Worm (Caenorhabditis elegans) whole organism, L4 larva: ENCODE measurements around the gene sdc-2.

Experiments
- T26A8.4 ChIP-seq: fragments of 200-800 bp; sonication (Bioruptor generic); IDR thresholded peaks from 2 replicates; pipeline ENCODE4 v1.3.6; 2022; ENCODE audit warnings: missing genetic modification characterization, missing compliant biosample characterization
- Y105C5A.15 ChIP-seq: fragments of 200-800 bp; sonication (Bioruptor generic); IDR thresholded peaks from 2 replicates; pipeline ENCODE4 v1.3.6; 2022; ENCODE audit warnings: missing genetic modification characterization, missing compliant biosample characterization
- Y48G9A.11 ChIP-seq: fragments of 200-800 bp; sonication (Bioruptor generic); IDR thresholded peaks from 2 replicates; pipeline ENCODE4 v1.3.6; 2022; ENCODE audit warnings: missing genetic modification reagents, missing genetic modification characterization, missing compliant biosample characterization
- ZK546.5 ChIP-seq, 2 experiments: sonication (generic microtip); optimal IDR thresholded peaks; 2 replicates each; lab custom pipeline; 2017; ENCODE audit warnings: missing biosample characterization in 2 of 2, missing genetic modification characterization in 2 of 2
- arid-1 ChIP-seq: fragments of 200-800 bp; sonication (Bioruptor generic); conservative IDR thresholded peaks from 2 replicates; pipeline ENCODE4 v1.3.6; 2022; ENCODE audit warnings: missing genetic modification reagents, missing genetic modification characterization, missing compliant biosample characterization
- ceh-32 ChIP-seq: sonication (generic microtip); optimal IDR thresholded peaks from 2 replicates; lab custom pipeline; 2016; ENCODE audit warnings: mild to moderate bottlenecking, missing genetic modification characterization, missing compliant biosample characterization; ENCODE audit not compliant: poor library complexity
- ceh-82 ChIP-seq: sonication (generic microtip); optimal IDR thresholded peaks from 2 replicates; lab custom pipeline; 2017; ENCODE audit warnings: missing biosample characterization, missing genetic modification characterization
- ces-1 ChIP-seq: fragments of 150-350 bp; sonication (generic microtip); optimal IDR thresholded peaks from 4 replicates; lab custom pipeline; 2014; ENCODE audit warnings: missing biosample characterization, missing genetic modification reagents, missing genetic modification characterization
- ctbp-1 ChIP-seq: fragments of 200-800 bp; sonication (Bioruptor generic); IDR thresholded peaks from 2 replicates; pipeline ENCODE4 v1.3.6; 2022; ENCODE audit warnings: missing genetic modification reagents, missing genetic modification characterization, missing compliant biosample characterization
- daf-16 ChIP-seq, 3 experiments: sonication (generic microtip); optimal IDR thresholded peaks; 2 replicates each; lab custom pipeline; 2016 to 2017; ENCODE audit warnings: missing genetic modification characterization in 3 of 3, missing genetic modification reagents in 3 of 3, mild to moderate bottlenecking in 2 of 3, missing compliant biosample characterization in 2 of 3, missing biosample characterization in 1 of 3, moderate library complexity in 1 of 3
- daf-19 ChIP-seq: fragments of 200-800 bp; sonication (Bioruptor generic); conservative IDR thresholded peaks from 2 replicates; pipeline ENCODE4 v1.3.6; 2022; ENCODE audit warnings: missing genetic modification characterization, missing compliant biosample characterization
- dmd-6 ChIP-seq: fragments of 200-800 bp; sonication (Bioruptor generic); IDR thresholded peaks from 2 replicates; pipeline ENCODE4 v1.3.6; 2022; ENCODE audit warnings: missing genetic modification reagents, missing genetic modification characterization, missing compliant biosample characterization
- dmd-8 ChIP-seq: fragments of 200-800 bp; sonication (Bioruptor generic); IDR thresholded peaks from 2 replicates; pipeline ENCODE4 v1.3.6; 2022; ENCODE audit warnings: missing genetic modification characterization, missing compliant biosample characterization
- dmd-9 ChIP-seq: fragments of 200-800 bp; sonication (Bioruptor generic); IDR thresholded peaks from 2 replicates; pipeline ENCODE4 v1.3.6; 2022; ENCODE audit warnings: missing genetic modification reagents, missing genetic modification characterization, missing compliant biosample characterization
- duxl-1 ChIP-seq: sonication (generic microtip); optimal IDR thresholded peaks from 2 replicates; lab custom pipeline; 2016; ENCODE audit warnings: mild to moderate bottlenecking, missing genetic modification characterization, moderate library complexity, missing compliant biosample characterization; ENCODE audit not compliant: poor library complexity
- egl-27 ChIP-seq: sonication (generic microtip); optimal IDR thresholded peaks from 3 replicates; lab custom pipeline; 2017; ENCODE audit warnings: missing biosample characterization, missing genetic modification reagents, missing genetic modification characterization
- egl-43 ChIP-seq: fragments of 200-800 bp; sonication (Bioruptor generic); IDR thresholded peaks from 2 replicates; pipeline ENCODE4 v1.3.6; 2022; ENCODE audit warnings: missing genetic modification reagents, missing genetic modification characterization, missing compliant biosample characterization
- fkh-10 ChIP-seq: fragments of 150-350 bp; optimal IDR thresholded peaks from 2 replicates; lab custom pipeline; 2014; ENCODE audit warnings: missing biosample characterization, missing genetic modification reagents, missing genetic modification characterization
- fos-1 ChIP-seq: fragments of 150-350 bp; optimal IDR thresholded peaks from 2 replicates; lab custom pipeline; 2014; ENCODE audit warnings: missing biosample characterization, missing genetic modification characterization
- hlh-11 ChIP-seq: fragments of 200-800 bp; sonication (Bioruptor generic); optimal IDR thresholded peaks from 2 replicates; lab custom pipeline; 2018; ENCODE audit warnings: mild to moderate bottlenecking, missing genetic modification characterization, missing compliant biosample characterization
- hlh-30 ChIP-seq: sonication (generic microtip); optimal IDR thresholded peaks from 2 replicates; lab custom pipeline; 2017; ENCODE audit warnings: antibody characterized with exemption, mild to moderate bottlenecking, missing genetic modification characterization, missing compliant biosample characterization; ENCODE audit not compliant: insufficient read depth
- lim-7 ChIP-seq: fragments of 200-800 bp; sonication (Bioruptor generic); IDR thresholded peaks from 2 replicates; pipeline ENCODE4 v1.3.6; 2022; ENCODE audit warnings: missing genetic modification characterization, missing compliant biosample characterization
- lin-1 ChIP-seq: fragments of 200-800 bp; sonication (Bioruptor generic); IDR thresholded peaks from 2 replicates; pipeline ENCODE4 v1.3.6; 2022; ENCODE audit warnings: missing genetic modification reagents, missing genetic modification characterization, missing compliant biosample characterization
- lin-15B ChIP-seq: fragments of 150-350 bp; sonication (generic microtip); optimal IDR thresholded peaks from 3 replicates; lab custom pipeline; 2014; ENCODE audit warnings: missing biosample characterization, missing genetic modification characterization
- lin-29 ChIP-seq: fragments of 200-800 bp; sonication (Bioruptor generic); IDR thresholded peaks from 2 replicates; pipeline ENCODE4 v1.3.6; 2022; ENCODE audit warnings: missing genetic modification reagents, missing genetic modification characterization, missing compliant biosample characterization
- lin-38 ChIP-seq: fragments of 200-800 bp; sonication (Bioruptor generic); IDR thresholded peaks from 2 replicates; pipeline ENCODE4 v1.3.6; 2022; ENCODE audit warnings: missing genetic modification reagents, missing genetic modification characterization, missing compliant biosample characterization
- lin-39 ChIP-seq: fragments of 150-350 bp; optimal IDR thresholded peaks from 2 replicates; lab custom pipeline; 2014; ENCODE audit warnings: missing biosample characterization, missing genetic modification reagents, missing genetic modification characterization
- lsy-2 ChIP-seq, 2 experiments: fragments of 150-350 bp in 1 of 2; sonication (generic microtip) in 1 of 2; optimal IDR thresholded peaks; 2 replicates each; lab custom pipeline; 2014 to 2017; ENCODE audit warnings: missing biosample characterization in 2 of 2, missing genetic modification characterization in 2 of 2
- mdl-1 ChIP-seq, 2 experiments: fragments of 150-350 bp in 1 of 2; sonication (generic microtip) in 1 of 2; optimal IDR thresholded peaks; 2 replicates each; lab custom pipeline; 2014 to 2017; ENCODE audit warnings: missing biosample characterization in 2 of 2, missing genetic modification characterization in 2 of 2
- nhr-11 ChIP-seq: fragments of 150-350 bp; optimal IDR thresholded peaks from 2 replicates; lab custom pipeline; 2014; ENCODE audit warnings: missing biosample characterization, missing genetic modification characterization
- nhr-111 ChIP-seq: fragments of 200-800 bp; sonication (Bioruptor generic); optimal IDR thresholded peaks from 2 replicates; lab custom pipeline; 2018; ENCODE audit warnings: mild to moderate bottlenecking, missing genetic modification characterization, missing compliant biosample characterization
- nhr-25 ChIP-seq: sonication (generic microtip); optimal IDR thresholded peaks from 2 replicates; lab custom pipeline; 2017; ENCODE audit warnings: missing genetic modification characterization, mild to moderate bottlenecking, missing compliant biosample characterization, antibody characterized with exemption, moderate library complexity, borderline replicate concordance; ENCODE audit not compliant: insufficient read depth
- nhr-28 ChIP-seq: fragments of 150-350 bp; optimal IDR thresholded peaks from 2 replicates; lab custom pipeline; 2014; ENCODE audit warnings: missing biosample characterization, missing genetic modification characterization
- nhr-42 ChIP-seq: fragments of 200-800 bp; sonication (Bioruptor generic); IDR thresholded peaks from 2 replicates; pipeline ENCODE4 v1.3.6; 2022; ENCODE audit warnings: missing genetic modification characterization, missing compliant biosample characterization
- nhr-6 ChIP-seq: fragments of 150-350 bp; optimal IDR thresholded peaks from 2 replicates; lab custom pipeline; 2014; ENCODE audit warnings: missing biosample characterization, missing genetic modification characterization
- php-3 ChIP-seq: fragments of 200-800 bp; sonication (Bioruptor generic); IDR thresholded peaks from 2 replicates; pipeline ENCODE4 v1.3.6; 2022; ENCODE audit warnings: missing genetic modification reagents, missing genetic modification characterization, missing compliant biosample characterization
- pqm-1 ChIP-seq: sonication (generic microtip); optimal IDR thresholded peaks from 2 replicates; lab custom pipeline; 2017; ENCODE audit warnings: missing biosample characterization, missing genetic modification characterization
- snpc-1.2 ChIP-seq: fragments of 200-800 bp; sonication (Bioruptor generic); IDR thresholded peaks from 2 replicates; pipeline ENCODE4 v1.3.6; 2022; ENCODE audit warnings: missing genetic modification reagents, missing genetic modification characterization, missing compliant biosample characterization
- spr-1 ChIP-seq: sonication (generic microtip); optimal IDR thresholded peaks from 2 replicates; lab custom pipeline; 2016; ENCODE audit warnings: mild to moderate bottlenecking, missing genetic modification characterization, missing compliant biosample characterization
- tag-97 ChIP-seq: fragments of 200-800 bp; sonication (Bioruptor generic); IDR thresholded peaks from 2 replicates; pipeline ENCODE4 v1.3.6; 2022; ENCODE audit warnings: missing genetic modification characterization, missing compliant biosample characterization
- unc-130 ChIP-seq: sonication (generic microtip); optimal IDR thresholded peaks from 2 replicates; lab custom pipeline; 2016; ENCODE audit warnings: missing genetic modification reagents, missing genetic modification characterization, missing compliant biosample characterization
- unc-39 ChIP-seq: sonication (generic microtip); optimal IDR thresholded peaks from 2 replicates; lab custom pipeline; 2017; ENCODE audit warnings: missing biosample characterization, missing genetic modification characterization
- unc-62 ChIP-seq, 3 experiments: fragments of 150-350 bp in 1 of 3; sonication (generic microtip); optimal IDR thresholded peaks in 2 of 3; peaks in 1 of 3; 1 replicate in 1 of 3; 2 replicates in 2 of 3; lab custom pipeline; 2014 to 2017; ENCODE audit warnings: missing biosample characterization in 3 of 3, missing genetic modification characterization in 3 of 3, missing genetic modification reagents in 3 of 3, missing genotype in 1 of 3
- zfp-2 ChIP-seq: sonication (generic microtip); optimal IDR thresholded peaks from 2 replicates; lab custom pipeline; 2016; ENCODE audit warnings: mild to moderate bottlenecking, missing genetic modification characterization, missing compliant biosample characterization
- zfp-3 ChIP-seq: fragments of 200-800 bp; sonication (Bioruptor generic); conservative IDR thresholded peaks from 2 replicates; pipeline ENCODE4 v1.3.6; 2022; ENCODE audit warnings: missing genetic modification reagents, missing genetic modification characterization, missing compliant biosample characterization
- zip-11 ChIP-seq: fragments of 200-800 bp; sonication (Bioruptor generic); IDR thresholded peaks from 2 replicates; pipeline ENCODE4 v1.3.6; 2022; ENCODE audit warnings: missing genetic modification characterization, missing compliant biosample characterization
- zip-2 ChIP-seq: fragments of 150-350 bp; optimal IDR thresholded peaks from 2 replicates; lab custom pipeline; 2014; ENCODE audit warnings: missing biosample characterization, missing genetic modification characterization
- ztf-11 ChIP-seq: fragments of 150-350 bp; optimal IDR thresholded peaks from 2 replicates; lab custom pipeline; 2014; ENCODE audit warnings: missing biosample characterization, missing genetic modification characterization

Gene sdc-2

DNA sequence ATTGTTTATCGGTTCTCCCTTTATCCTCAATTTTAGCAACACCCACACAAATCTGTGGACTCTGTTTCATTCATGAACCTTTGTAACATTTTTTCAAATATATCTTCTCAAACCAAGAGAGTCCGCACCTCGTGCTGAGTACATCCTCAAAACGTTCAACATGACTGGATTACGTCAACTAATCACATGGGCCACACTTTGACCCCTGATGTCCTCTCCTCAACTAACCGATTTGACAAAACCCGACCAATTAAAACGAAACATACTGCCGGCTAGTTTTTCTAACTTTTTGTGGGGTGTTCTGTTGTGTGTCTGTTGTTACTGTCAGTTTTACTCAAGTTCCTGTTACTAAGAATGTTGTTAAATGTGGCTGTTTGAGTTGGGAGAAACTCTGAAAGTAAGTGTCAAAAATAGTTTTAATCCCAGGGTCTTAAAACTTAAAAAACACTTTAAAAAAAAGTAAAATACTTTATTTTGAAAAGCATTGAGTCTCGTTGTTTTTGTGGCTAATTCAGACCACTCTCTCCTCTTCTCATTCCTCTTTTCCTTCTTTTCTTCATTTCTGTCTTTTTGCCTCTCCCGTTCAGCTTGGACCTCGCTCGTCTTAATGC, 33.1 kb downstream of the sdc-2 start:
- TF ChIP-seq unc-62 (GFP tag; optimal IDR thresholded peaks at IDR 0.05 in 1 of 2; lab: Kevin White, UChicago), result peak in 1 of 2 experiments; percentile 92
- no peak for TF ChIP-seq unc-62 (tag; optimal IDR thresholded peaks at IDR 0.05; lab: Kevin White, UChicago)
- no peak for TF ChIP-seq nhr-111 (GFP tag; lab: Kevin White, UChicago)
- peak; percentile 61 for TF ChIP-seq hlh-30 (tag; lab: Kevin White, UChicago)
- TF ChIP-seq zfp-2, result no peak
- TF ChIP-seq php-3 (GFP tag; lab: Robert Waterston, UW), result no peak
- peak; percentile 31 for TF ChIP-seq nhr-11 (tag; lab: Kevin White, UChicago)
- TF ChIP-seq dmd-8 (GFP tag; lab: Robert Waterston, UW), result no peak
- TF ChIP-seq T26A8.4 (GFP tag; lab: Robert Waterston, UW), result no peak
- no peak for TF ChIP-seq spr-1 (tag; lab: Kevin White, UChicago)
- no peak for TF ChIP-seq ces-1 (GFP tag; lab: Kevin White, UChicago)
- TF ChIP-seq daf-19 (GFP tag; lab: Robert Waterston, UW), result no peak
- TF ChIP-seq zip-2 (tag; lab: Kevin White, UChicago), result no peak
- no peak for TF ChIP-seq egl-27 (tag; lab: Kevin White, UChicago)
- TF ChIP-seq lin-29, result no peak
- 0 out of 2 replicates have a peak, but pooled peaks have one; percentile 50 for TF ChIP-seq tag-97
- no peak for TF ChIP-seq ceh-32 (tag; lab: Kevin White, UChicago)
- no peak for TF ChIP-seq ceh-82
- TF ChIP-seq, all 104 proteins: peak for 4

- no peak for TF ChIP-seq lin-38 (GFP tag; lab: Robert Waterston, UW)
- no peak for TF ChIP-seq unc-39
- peak; percentile 47 for TF ChIP-seq nhr-28 (tag; lab: Kevin White, UChicago)
- no peak for TF ChIP-seq unc-62 (GFP tag; optimal IDR thresholded peaks at IDR 0.05 in 1 of 2; lab: Kevin White, UChicago)
- TF ChIP-seq unc-62 (tag; optimal IDR thresholded peaks at IDR 0.05; lab: Kevin White, UChicago), result no peak
- no peak for TF ChIP-seq Y48G9A.11 (GFP tag; lab: Robert Waterston, UW)
- TF ChIP-seq ctbp-1 (GFP tag; lab: Robert Waterston, UW), result no peak
- TF ChIP-seq zip-2 (tag; lab: Kevin White, UChicago), result no peak
- TF ChIP-seq arid-1 (GFP tag; lab: Robert Waterston, UW), result no peak
- no peak for TF ChIP-seq nhr-6 (tag; lab: Kevin White, UChicago)
- no peak for TF ChIP-seq T26A8.4 (GFP tag; lab: Robert Waterston, UW)
- no peak for TF ChIP-seq zip-11 (GFP tag; lab: Robert Waterston, UW)
- no peak for TF ChIP-seq nhr-25 (tag; lab: Kevin White, UChicago)
- no peak for TF ChIP-seq Y105C5A.15
- TF ChIP-seq zfp-3, result no peak
- no peak for TF ChIP-seq fos-1
- TF ChIP-seq duxl-1 (tag; lab: Kevin White, UChicago), result no peak
- no peak for TF ChIP-seq mdl-1 (tag; optimal IDR thresholded peaks at IDR 0.05; lab: Kevin White, UChicago)
- no peak for TF ChIP-seq lin-1 (GFP tag; lab: Robert Waterston, UW)
- no peak for TF ChIP-seq unc-130 (GFP tag; lab: Kevin White, UChicago)
- peak; percentile 60 for TF ChIP-seq pqm-1 (tag; lab: Kevin White, UChicago)
- TF ChIP-seq egl-43, result no peak
- no peak for TF ChIP-seq dmd-9 (GFP tag; lab: Robert Waterston, UW)
- no peak for TF ChIP-seq daf-16 (GFP tag; optimal IDR thresholded peaks at IDR 0.05; lab: Kevin White, UChicago)
- TF ChIP-seq daf-16 (tag; optimal IDR thresholded peaks at IDR 0.05; lab: Kevin White, UChicago), result peak; percentile 62
- no peak for TF ChIP-seq nhr-42 (GFP tag; lab: Robert Waterston, UW)
- TF ChIP-seq lin-39 (tag; lab: Kevin White, UChicago), result no peak
- no peak for TF ChIP-seq snpc-1.2 (GFP tag; lab: Robert Waterston, UW)
- peak; percentile 68 for TF ChIP-seq dmd-6
- TF ChIP-seq lim-7 (GFP tag; lab: Robert Waterston, UW), result no peak
- no peak for TF ChIP-seq lsy-2 (tag; optimal IDR thresholded peaks at IDR 0.05; lab: Kevin White, UChicago)
- TF ChIP-seq hlh-11 (tag; lab: Kevin White, UChicago), result peak; percentile 43
- TF ChIP-seq fkh-10 (GFP tag; lab: Kevin White, UChicago), result no peak
- no peak for TF ChIP-seq lin-15B
- TF ChIP-seq ztf-11 (tag; lab: Kevin White, UChicago), result no peak
- no peak for TF ChIP-seq ZK546.5 (tag; optimal IDR thresholded peaks at IDR 0.05; lab: Kevin White, UChicago)
These were observed 33.8 kb downstream of the sdc-2 start, which contains the start of gene C35C5.10 for ce11 chrX:11556194-11556739. Gene C35C5.10 (plus strand): TSS chrX:11556244.
